Fruit fly (Drosophila melanogaster): ENCODE data around the gene r.

dm6 chrX:16689966-16690365 lies 34.8 kb downstream of the r start:
- TF ChIP-seq CG7372 (GFP tag; IDR thresholded peaks at IDR 0.05) (no peak), scrt (GFP tag; optimal IDR thresholded peaks at IDR 0.05) (no peak), CG7839 (tag; optimal IDR thresholded peaks at IDR 0.05) (no peak), sisA (GFP tag; IDR thresholded peaks at IDR 0.05) (no peak), dati (GFP tag; IDR thresholded peaks at IDR 0.05) (no peak)
